Worm (Caenorhabditis elegans): Measurements from ENCODE around the gene set-26.
"Not testable (repeated sequence)": the region's sequence is repeated elsewhere in the genome, so short reads cannot be mapped to it uniquely, and the experiment has no call there.

The set-26 gene

DNA sequence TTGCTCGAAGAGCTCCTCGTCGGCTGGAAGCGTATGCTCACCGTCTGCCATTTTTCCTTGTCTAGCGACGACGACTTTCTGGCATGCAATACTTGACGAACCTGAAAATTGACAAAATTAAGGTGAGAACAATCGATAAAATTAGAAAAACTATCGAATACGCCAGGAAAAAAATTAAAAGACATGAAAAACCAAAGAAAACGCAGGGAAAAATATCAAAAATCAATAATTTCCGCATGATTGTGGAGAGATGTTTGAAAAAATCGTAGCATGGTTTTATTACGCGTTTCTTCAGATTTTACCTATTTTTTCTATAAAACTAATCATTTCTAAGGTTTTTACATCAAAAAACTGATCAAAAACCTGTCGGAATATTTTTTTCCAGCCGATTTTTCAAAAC is at the start of gene set-26:
TSS of gene set-26 (minus strand) at position 101 of the 400 bp plus-strand sequence.
- TF ChIP-seq unc-62 (GFP tag; optimal IDR thresholded peaks at IDR 0.05) = not testable (repeated sequence)

DNA sequence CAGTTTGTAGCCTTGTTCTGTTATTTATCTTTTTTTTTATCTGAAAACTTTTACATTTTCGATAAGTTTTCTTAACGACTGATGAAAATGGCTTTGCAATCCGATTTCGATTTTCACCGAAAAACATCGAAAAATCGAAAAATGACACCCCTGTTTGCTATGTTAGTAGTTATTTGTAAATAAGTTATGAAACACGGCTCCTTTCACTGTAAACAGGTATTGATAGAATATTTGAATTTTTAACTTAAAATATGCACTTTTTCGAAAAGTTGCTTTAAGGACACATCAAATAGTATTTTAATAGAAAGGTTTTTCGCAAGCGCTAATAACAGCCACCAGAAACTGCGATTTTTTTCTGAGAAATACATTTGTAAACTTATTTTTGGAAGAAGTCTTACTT is 40.7 kb upstream of the set-26 start:
- TF ChIP-seq unc-62 (GFP tag; optimal IDR thresholded peaks at IDR 0.05) = no peak

DNA sequence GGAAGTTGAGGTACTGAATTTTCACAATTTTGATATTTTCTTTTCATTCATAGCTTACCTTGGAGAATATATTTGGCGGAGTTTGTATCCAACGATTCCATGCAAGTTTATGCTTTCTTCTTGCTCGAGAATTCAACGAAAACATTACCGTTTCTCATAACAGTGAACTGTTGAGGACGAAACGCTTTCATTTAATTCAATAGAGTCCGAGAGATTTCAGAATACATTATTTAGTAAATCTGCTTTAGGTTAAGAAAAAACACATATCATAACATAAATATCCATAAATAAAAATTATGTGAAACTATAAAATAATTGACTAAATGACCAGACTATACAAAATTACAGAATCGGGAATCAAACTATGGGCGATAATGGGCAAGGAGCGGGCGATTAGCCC is 38.9 kb upstream of the set-26 start, which contains the start of gene Y51H4A.941:
TSS of gene Y51H4A.941 (minus strand) at position 101 of the 400 bp plus-strand sequence.
- TF ChIP-seq unc-62 (GFP tag; optimal IDR thresholded peaks at IDR 0.05) = no peak

DNA sequence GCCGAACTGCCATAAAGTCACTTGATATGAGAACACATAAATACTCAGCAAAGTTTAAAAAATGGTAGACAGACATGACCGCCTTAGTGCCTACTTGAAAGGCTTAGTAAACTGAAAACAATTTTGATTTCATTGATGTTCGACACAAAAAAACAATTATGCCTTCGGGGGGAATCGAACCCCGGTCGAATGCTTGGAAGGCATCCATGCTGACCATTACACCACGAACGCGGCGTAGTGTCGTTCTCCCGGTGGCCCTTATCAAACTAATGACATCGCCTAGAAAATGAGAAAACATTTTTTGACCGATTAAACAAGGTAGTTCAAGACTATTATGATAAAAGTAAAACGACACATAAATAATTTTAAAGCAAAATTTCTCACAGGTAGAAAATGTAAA is 28.5 kb upstream of the set-26 start:
- TF ChIP-seq unc-62 (GFP tag; optimal IDR thresholded peaks at IDR 0.05) = no peak

DNA sequence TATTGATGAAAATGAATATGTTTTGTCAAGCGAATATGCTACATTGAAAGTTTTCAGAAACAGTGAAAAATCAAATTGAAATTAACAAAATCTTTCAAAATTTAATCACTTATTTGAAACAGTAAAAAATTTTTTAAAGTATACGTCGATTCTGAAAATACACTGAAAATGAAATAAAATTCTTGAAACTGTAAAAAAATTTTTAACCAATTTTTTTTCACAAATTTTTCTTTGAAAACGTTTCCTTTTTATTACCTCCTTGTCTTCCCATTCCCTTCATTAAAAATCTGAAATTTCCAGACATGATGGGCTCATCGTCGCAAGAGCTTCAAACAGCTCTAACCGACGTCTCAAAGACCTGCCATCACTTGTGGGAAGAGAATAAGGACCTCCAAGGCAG is 8.3 kb upstream of the set-26 start, which contains the start of gene sta-1:
TSS of gene sta-1 (plus strand) at position 301 of the 400 bp plus-strand sequence.
- not testable (repeated sequence) for TF ChIP-seq unc-62 (GFP tag; optimal IDR thresholded peaks at IDR 0.05)

DNA sequence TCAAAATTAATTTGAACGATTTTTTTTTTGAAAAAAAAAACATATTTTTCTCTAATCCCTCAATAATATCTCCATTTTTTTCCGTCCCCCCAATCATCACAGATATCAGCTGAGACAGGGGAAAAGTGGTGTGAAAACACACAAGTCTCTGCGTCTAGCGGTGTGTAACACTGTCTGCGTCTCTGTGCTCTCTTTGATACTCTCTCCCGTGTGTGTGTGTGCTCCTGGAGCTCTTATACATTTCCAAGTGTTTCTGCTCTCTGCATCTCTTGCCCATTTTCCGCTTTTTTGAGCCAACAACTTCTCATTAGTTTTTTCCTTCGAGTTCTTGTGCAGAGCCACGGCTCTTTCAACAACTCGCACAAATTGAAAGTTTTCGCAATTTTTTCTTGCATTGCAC is 7.9 kb upstream of the set-26 start:
- no peak for TF ChIP-seq unc-62 (GFP tag; optimal IDR thresholded peaks at IDR 0.05)

DNA sequence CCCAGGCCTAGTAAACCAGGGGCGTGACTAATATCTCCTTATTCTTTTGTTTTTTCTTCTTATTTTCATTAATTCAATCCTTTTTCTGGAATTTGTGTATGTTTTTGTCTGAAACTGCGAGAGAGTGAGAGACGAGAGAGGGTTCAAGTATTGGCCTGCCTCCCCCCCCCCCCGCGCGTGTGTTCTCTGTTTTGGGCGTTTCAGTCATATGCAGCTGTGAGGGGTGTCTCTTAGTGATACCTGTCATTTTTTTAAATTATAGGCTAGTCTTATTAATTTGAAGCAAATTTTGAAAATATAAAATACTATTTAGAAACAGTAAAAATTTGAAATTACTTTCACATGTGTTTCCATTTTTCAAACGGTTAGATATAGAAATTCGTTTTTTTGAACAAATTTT is 3.8 kb upstream of the set-26 start:
- TF ChIP-seq unc-62 (GFP tag; optimal IDR thresholded peaks at IDR 0.05) = no peak

DNA sequence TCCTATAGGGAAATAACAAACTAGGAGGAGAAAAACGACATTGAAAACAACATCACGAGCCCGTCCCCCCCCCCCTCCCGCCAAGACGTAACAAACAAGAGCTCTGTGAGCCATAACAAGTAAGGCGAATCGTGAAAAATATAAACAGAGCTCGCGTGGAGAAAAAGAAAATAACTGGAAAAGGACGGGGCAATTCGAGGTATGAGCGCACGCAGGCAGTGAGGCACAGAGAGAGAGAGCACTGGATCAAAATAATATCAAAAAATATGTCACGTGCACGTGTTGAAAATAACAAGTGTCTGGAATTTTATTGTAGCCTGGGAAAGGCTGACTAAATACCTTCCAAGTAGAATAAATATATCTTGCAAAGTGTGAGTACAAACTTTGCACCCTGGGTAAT is 3.0 kb upstream of the set-26 start:
- no peak for TF ChIP-seq unc-62 (GFP tag; optimal IDR thresholded peaks at IDR 0.05)

DNA sequence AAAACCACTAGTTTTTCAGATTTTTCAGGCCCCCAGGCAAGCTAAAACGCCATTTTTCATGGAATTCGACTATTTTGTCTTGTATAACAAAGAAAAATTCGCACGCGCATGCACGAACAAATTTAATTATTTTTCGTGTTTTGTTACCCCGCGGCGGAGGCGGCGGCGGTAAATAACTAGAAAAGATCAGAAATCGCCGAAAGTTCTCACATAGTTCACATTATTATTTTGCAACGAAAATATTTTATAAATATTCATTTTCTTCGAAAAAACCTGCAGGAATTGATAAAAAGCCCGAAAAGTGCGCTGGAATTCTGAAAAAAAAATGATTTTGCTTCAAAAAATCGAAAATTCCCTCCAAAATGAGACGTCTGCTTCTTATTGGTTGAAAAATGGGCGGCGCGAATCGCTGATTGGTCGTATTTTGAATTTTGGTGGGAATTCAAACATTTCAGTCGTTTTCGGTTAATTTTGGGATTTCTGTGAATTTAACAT is 1.9 kb upstream of the set-26 start:
- no peak for TF ChIP-seq unc-62 (GFP tag; optimal IDR thresholded peaks at IDR 0.05)

DNA sequence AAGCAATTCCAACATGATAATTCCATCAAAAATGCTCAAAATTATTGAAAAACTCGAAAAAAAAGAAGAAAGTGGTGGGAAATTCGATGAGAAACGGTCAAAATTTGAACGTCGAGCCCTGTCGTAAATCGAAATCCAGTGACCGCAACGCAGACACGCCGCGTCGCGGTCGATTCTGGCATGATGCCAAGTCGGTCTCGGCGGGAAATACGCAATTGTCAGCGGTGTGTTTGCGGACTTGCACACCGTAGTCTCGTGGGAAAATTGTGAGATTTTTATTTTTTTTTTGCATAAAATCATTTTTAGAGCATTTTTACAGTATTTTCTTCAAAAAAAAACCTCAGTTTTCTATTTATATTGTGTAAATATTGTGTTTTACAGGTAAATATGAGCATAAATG is 549 bp upstream of the set-26 start, which contains the start of gene tsr-2:
TSS of gene tsr-2 (plus strand) at position 382 of the 400 bp plus-strand sequence.
- no peak for TF ChIP-seq unc-62 (GFP tag; optimal IDR thresholded peaks at IDR 0.05)

DNA sequence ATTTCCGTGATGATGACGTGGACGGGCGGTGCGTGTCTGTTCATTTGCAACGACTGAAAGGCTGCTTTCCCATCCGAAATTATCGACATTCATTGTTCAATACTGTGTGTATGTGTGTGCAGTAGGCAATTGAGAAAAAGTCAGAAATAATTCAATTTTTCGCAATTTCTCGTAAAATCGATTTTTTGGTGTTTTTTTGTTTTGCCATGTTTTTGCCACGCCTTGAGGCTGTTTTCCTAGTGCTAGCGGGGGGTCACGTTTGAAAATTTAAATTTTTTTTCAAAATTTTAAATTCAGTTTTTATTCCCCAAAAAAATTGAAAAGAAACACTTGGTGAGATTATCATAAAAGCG is 9.5 kb downstream of the set-26 start, which contains the start of gene Y51H4A.13:
TSS of gene Y51H4A.13 (minus strand) at position 182 of the 353 bp plus-strand sequence.
- TF ChIP-seq unc-62 (GFP tag; optimal IDR thresholded peaks at IDR 0.05) = not testable (repeated sequence)

DNA sequence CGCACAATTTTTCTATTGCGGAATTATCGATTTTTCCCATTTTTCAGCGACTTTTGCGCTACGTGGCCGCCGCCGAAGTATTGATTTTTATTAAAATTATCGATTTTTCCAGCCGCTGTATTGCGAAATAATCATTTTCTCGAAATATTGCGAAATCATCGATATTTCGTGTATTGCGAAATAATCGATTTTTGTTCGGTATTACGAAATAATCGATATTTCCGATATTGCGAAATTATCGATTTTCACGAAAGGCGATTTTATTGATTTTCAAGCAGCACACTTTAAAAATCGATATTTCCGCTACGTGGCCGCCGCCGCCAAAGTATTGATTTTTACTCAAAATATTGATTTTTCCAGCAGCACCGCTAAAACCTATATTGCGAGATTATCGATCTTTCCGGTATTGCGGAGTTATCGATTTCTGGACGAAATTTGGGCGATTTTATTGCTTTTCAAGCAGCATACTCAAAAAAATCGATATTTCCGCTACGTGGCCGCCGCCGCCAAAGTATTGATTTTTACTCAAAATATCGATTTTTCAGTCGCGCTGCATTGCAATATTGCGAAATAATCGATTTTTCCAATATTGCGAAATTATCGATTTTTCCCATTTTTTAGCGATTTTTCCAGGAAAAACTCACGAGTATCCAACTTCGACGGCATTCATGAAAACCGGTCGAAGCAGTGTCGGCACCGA is 10.0 kb downstream of the set-26 start:
- no peak for TF ChIP-seq unc-62 (GFP tag; optimal IDR thresholded peaks at IDR 0.05)

DNA sequence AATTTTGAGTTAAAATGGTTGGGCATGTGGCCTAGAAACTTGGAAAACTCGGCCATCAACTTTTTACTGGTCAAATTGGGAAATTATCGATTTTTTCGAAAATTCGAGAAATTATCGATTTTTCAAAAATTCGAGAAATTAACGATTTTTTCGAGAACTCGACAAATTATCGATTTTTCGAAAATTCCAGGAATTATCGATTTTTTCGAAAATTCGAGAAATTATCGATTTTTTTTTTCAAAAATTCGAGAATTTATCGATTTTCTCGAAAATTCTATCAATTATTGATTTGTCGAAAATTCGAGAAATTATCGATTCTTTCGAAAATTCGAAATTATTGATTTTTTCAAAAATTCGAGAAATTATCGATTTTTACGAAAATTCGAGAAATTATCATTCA is 11.9 kb downstream of the set-26 start:
- no peak for TF ChIP-seq unc-62 (GFP tag; optimal IDR thresholded peaks at IDR 0.05)

DNA sequence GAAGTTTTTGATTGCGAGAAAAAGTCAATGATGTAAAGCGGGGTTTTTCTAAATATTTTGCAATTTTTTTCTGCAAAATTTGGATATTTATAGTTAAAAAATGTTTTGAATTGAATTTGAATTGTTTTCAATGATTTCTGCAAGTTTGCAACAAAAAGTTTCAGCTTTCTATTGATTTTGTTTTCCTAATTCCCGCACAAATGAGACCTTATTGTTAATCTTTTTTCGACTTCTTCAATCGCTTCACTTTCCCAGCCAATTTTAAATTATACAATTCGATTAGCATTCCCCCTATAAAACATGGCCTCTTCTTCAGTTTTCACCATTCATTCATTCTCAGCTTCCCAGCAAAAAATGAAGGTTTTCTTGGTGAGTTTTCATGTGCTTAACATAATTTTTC is 25.1 kb downstream of the set-26 start, which contains the start of gene fipr-27:
TSS of gene fipr-27 (plus strand) at position 301 of the 400 bp plus-strand sequence.
- no peak for TF ChIP-seq unc-62 (GFP tag; optimal IDR thresholded peaks at IDR 0.05)

DNA sequence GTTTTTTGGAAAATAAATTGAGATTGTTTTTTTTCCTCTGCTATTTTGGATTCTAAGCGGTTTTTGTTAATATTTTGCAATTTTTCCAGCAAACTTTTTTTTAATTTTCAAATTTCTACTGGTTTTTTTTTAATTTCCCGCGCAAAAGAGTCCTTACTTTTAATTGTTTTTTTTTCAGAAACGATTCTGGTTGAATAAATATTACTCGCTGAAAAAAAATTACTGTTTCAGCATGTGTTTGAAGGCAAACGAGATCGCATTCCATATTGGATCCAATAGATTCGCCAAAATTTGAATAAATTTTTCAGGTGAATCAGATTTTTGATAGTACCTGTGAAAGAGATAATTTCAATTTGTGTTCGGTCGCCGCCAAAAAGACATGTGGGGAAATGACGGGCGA is 25.9 kb downstream of the set-26 start:
- no peak for TF ChIP-seq unc-62 (GFP tag; optimal IDR thresholded peaks at IDR 0.05)

DNA sequence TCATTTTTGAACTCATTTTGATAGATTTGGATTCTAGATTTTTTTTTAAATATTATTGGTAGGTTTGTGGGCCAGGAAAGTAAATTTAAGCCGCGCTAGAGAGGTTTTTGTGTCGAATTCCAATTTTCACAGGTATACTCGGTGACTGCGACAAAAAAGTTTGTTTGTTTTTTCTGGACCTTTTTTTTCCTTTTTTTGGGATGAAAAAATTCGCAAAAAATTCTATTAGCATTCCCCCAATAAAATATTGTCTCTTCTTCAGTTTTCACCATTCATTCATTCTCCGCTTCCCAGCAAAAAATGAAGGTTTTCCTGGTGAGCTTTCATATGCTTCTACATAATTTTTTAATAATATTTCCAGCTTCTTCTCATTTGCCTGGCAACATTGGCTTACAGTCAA is 26.6 kb downstream of the set-26 start, which contains the start of gene Y51H4A.936:
TSS of gene Y51H4A.936 (plus strand) at position 301 of the 400 bp plus-strand sequence.
- TF ChIP-seq unc-62 (GFP tag; optimal IDR thresholded peaks at IDR 0.05) = no peak

DNA sequence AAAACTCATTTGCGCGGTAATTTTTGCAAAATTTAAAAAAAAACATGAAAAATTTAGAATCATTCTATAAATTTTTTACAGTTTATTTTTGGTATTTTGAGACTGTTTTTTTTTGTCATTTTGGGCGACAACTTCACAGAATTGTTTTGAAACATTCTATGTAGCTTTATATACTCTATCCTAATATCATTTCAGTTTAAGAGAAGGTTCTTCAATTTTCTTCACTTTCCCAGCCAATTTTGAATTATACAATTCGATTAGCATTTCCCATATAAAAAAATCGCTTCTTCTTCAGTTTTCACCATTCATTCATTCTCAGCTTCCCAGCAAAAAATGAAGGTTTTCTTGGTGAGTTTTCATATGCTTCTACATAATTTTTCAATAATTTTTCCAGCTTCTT is 28.0 kb downstream of the set-26 start, which contains the start of gene fipr-28:
TSS of gene fipr-28 (plus strand) at position 301 of the 400 bp plus-strand sequence.
- TF ChIP-seq unc-62 (GFP tag; optimal IDR thresholded peaks at IDR 0.05) = no peak

All from whole organism, dauer.